Worm (Caenorhabditis elegans) whole organism, young adult: Measurements from ENCODE around the gene F37C4.6.

Experiments used
- B0261.1 ChIP-seq: sonication (generic microtip); optimal IDR thresholded peaks from 2 replicates; lab custom pipeline; 2016; ENCODE audit warnings: mild to moderate bottlenecking, missing genetic modification characterization, moderate library complexity, missing compliant biosample characterization
- F37B4.10 ChIP-seq: fragments of 200-800 bp; sonication (Bioruptor generic); IDR thresholded peaks from 2 replicates; pipeline ENCODE4 v1.3.6; 2022; ENCODE audit warnings: missing genetic modification characterization, missing compliant biosample characterization
- F49E8.2 ChIP-seq: sonication (generic microtip); optimal IDR thresholded peaks from 3 replicates; lab custom pipeline; 2017; ENCODE audit warnings: missing genetic modification characterization, mild to moderate bottlenecking, missing compliant biosample characterization, antibody characterized with exemption, moderate library complexity; ENCODE audit not compliant: insufficient read depth
- T26A5.8 ChIP-seq: sonication (generic microtip); optimal IDR thresholded peaks from 2 replicates; lab custom pipeline; 2016; ENCODE audit warnings: missing genetic modification characterization, missing compliant biosample characterization
- ama-1 ChIP-seq, 3 experiments: fragments of 150-350 bp in 1 of 3; sonication (generic microtip) in 2 of 3; optimal IDR thresholded peaks; 2 replicates each; lab custom pipeline; 2014 to 2018; ENCODE audit warnings: missing biosample characterization in 2 of 3, missing genetic modification characterization in 2 of 3, missing genetic modification reagents in 2 of 3
- ceh-27 ChIP-seq: fragments of 200-800 bp; sonication (Bioruptor generic); optimal IDR thresholded peaks from 2 replicates; lab custom pipeline; 2018; ENCODE audit warnings: mild to moderate bottlenecking, missing genetic modification characterization, moderate library complexity, missing compliant biosample characterization
- die-1 ChIP-seq: sonication (generic microtip); optimal IDR thresholded peaks from 2 replicates; lab custom pipeline; 2016; ENCODE audit warnings: missing genotype, mild to moderate bottlenecking, missing genetic modification characterization, missing compliant biosample characterization
- dpl-1 ChIP-seq: fragments of 150-350 bp; optimal IDR thresholded peaks from 2 replicates; lab custom pipeline; 2014; ENCODE audit warnings: missing biosample characterization, missing genetic modification reagents, missing genetic modification characterization
- ekl-4 ChIP-seq: fragments of 200-800 bp; sonication (Bioruptor generic); IDR thresholded peaks from 2 replicates; pipeline ENCODE4 v1.3.6; 2022; ENCODE audit warnings: missing genetic modification reagents, missing genetic modification characterization, missing compliant biosample characterization
- lag-1 ChIP-seq: fragments of 200-800 bp; sonication (Bioruptor generic); IDR thresholded peaks from 2 replicates; pipeline ENCODE4 v1.3.6; 2022; ENCODE audit warnings: missing genetic modification reagents, missing genetic modification characterization, missing compliant biosample characterization
- lsl-1 ChIP-seq: fragments of 200-800 bp; sonication (Bioruptor generic); optimal IDR thresholded peaks from 2 replicates; lab custom pipeline; 2018; ENCODE audit warnings: mild to moderate bottlenecking, missing genetic modification characterization, moderate library complexity, missing compliant biosample characterization
- pha-4 ChIP-seq: fragments of 150-350 bp; sonication (generic microtip); optimal IDR thresholded peaks from 2 replicates; lab custom pipeline; 2014; ENCODE audit warnings: missing biosample characterization, missing genetic modification reagents, missing genetic modification characterization
- rpc-1 ChIP-seq, 2 experiments: fragments of 150-350 bp in 1 of 2; sonication (generic microtip) in 1 of 2; optimal IDR thresholded peaks; 2 replicates each; lab custom pipeline; 2014 to 2018; ENCODE audit warnings: missing biosample characterization in 1 of 2, missing genetic modification characterization in 1 of 2, missing genetic modification reagents in 1 of 2, missing genotype in 1 of 2
- unc-62 ChIP-seq: fragments of 150-350 bp; optimal IDR thresholded peaks from 2 replicates; lab custom pipeline; 2014; ENCODE audit warnings: missing biosample characterization, missing genetic modification reagents, missing genetic modification characterization

ce11 chrIV:3843019-3843527, 35.1 kb downstream of the F37C4.6 start:
- TF ChIP-seq lag-1 (no peak), die-1 (tag; lab: Kevin White, UChicago) (no peak), pha-4 (tag; lab: Kevin White, UChicago) (no peak), rpc-1 (optimal IDR thresholded peaks at IDR 0.05; lab: Kevin White, UChicago) (no peak), rpc-1 (tag; optimal IDR thresholded peaks at IDR 0.05; lab: Kevin White, UChicago) (no peak), unc-62 (GFP tag; lab: Kevin White, UChicago) (no peak), F49E8.2 (tag; lab: Kevin White, UChicago) (no peak), dpl-1 (GFP tag; lab: Kevin White, UChicago) (no peak), ama-1 (optimal IDR thresholded peaks at IDR 0.05; lab: Kevin White, UChicago) (no peak), ama-1 (GFP tag; optimal IDR thresholded peaks at IDR 0.05; lab: Kevin White, UChicago) (no peak), ceh-27 (GFP tag; lab: Kevin White, UChicago) (no peak), B0261.1 (tag; lab: Kevin White, UChicago) (no peak), ekl-4 (no peak), T26A5.8 (no peak), lsl-1 (no peak), F37B4.10 (GFP tag; lab: Robert Waterston, UW) (no peak)
